Fruit fly (Drosophila melanogaster) whole organism, embryonic: ENCODE data around the gene Grip91.

Source experiments
- Ada2b ChIP-seq: fragments of 200-800 bp; sonication (Bioruptor generic); IDR thresholded peaks from 2 replicates; pipeline ENCODE4 v1.3.6; 2022; ENCODE audit warnings: missing biosample characterization, missing genetic modification characterization
- Adf1 ChIP-seq: fragments of 200-800 bp; sonication (Bioruptor generic); IDR thresholded peaks from 2 replicates; pipeline ENCODE4 v1.3.6; 2022; ENCODE audit warnings: missing biosample characterization, missing genetic modification characterization
- Aef1 ChIP-seq: fragments of 200-800 bp; sonication (Bioruptor generic); IDR thresholded peaks from 3 replicates; pipeline ENCODE4 v1.3.6; 2022; ENCODE audit warnings: missing biosample characterization, missing genetic modification characterization
- Atf-2 ChIP-seq: fragments of 200-800 bp; sonication (Bioruptor generic); optimal IDR thresholded peaks from 2 replicates; lab custom pipeline; 2016; ENCODE audit warnings: missing biosample characterization, missing genetic modification characterization
- Atf6 ChIP-seq: fragments of 200-800 bp; sonication (Bioruptor generic); IDR thresholded peaks from 2 replicates; pipeline ENCODE4 v1.3.6; 2022; ENCODE audit warnings: missing biosample characterization, missing genetic modification characterization
- BtbVII ChIP-seq: fragments of 200-800 bp; sonication (Bioruptor generic); optimal IDR thresholded peaks from 3 replicates; lab custom pipeline; 2017; ENCODE audit warnings: missing biosample characterization, mild to moderate bottlenecking, missing genetic modification characterization
- CG10209 ChIP-seq: fragments of 200-800 bp; sonication (Bioruptor generic); optimal IDR thresholded peaks from 3 replicates; lab custom pipeline; 2017; ENCODE audit warnings: missing biosample characterization, mild to moderate bottlenecking, missing genetic modification characterization, missing genetic modification reagents
- CG10267 ChIP-seq: fragments of 200-800 bp; sonication (Bioruptor generic); optimal IDR thresholded peaks from 2 replicates; lab custom pipeline; 2018; ENCODE audit warnings: missing biosample characterization, mild to moderate bottlenecking, missing genetic modification characterization, moderate library complexity
- CG13624 ChIP-seq: fragments of 200-800 bp; sonication (Bioruptor generic); optimal IDR thresholded peaks from 2 replicates; lab custom pipeline; 2016; ENCODE audit warnings: missing biosample characterization, missing genetic modification characterization
- CG14050 ChIP-seq: fragments of 200-800 bp; sonication (Bioruptor generic); IDR thresholded peaks from 3 replicates; pipeline ENCODE4 v1.3.6; 2022; ENCODE audit warnings: missing biosample characterization, missing genetic modification characterization
- CG31365 ChIP-seq: fragments of 200-800 bp; sonication (Bioruptor generic); optimal IDR thresholded peaks from 2 replicates; lab custom pipeline; 2018; ENCODE audit warnings: missing biosample characterization, mild to moderate bottlenecking, missing genetic modification characterization
- CG34376 ChIP-seq: fragments of 200-800 bp; sonication (Bioruptor generic); optimal IDR thresholded peaks from 2 replicates; lab custom pipeline; 2018; ENCODE audit warnings: missing biosample characterization, mild to moderate bottlenecking, missing genetic modification characterization
- CG4328 ChIP-seq: fragments of 200-800 bp; sonication (Bioruptor generic); optimal IDR thresholded peaks from 3 replicates; lab custom pipeline; 2017; ENCODE audit warnings: missing biosample characterization, missing genetic modification reagents, missing genetic modification characterization
- CG4820 ChIP-seq: fragments of 200-800 bp; sonication (Bioruptor generic); optimal IDR thresholded peaks from 3 replicates; lab custom pipeline; 2016; ENCODE audit warnings: missing biosample characterization, missing genetic modification characterization
- CG5245 ChIP-seq: fragments of 200-800 bp; sonication (Bioruptor generic); optimal IDR thresholded peaks from 3 replicates; lab custom pipeline; 2016; ENCODE audit warnings: missing biosample characterization, missing genetic modification characterization
- CG7839 ChIP-seq: fragments of 200-800 bp; sonication (Bioruptor generic); optimal IDR thresholded peaks from 3 replicates; lab custom pipeline; 2018; ENCODE audit warnings: missing biosample characterization, mild to moderate bottlenecking, missing genetic modification characterization, moderate library complexity
- CG8359 ChIP-seq: fragments of 200-800 bp; sonication (Bioruptor generic); optimal IDR thresholded peaks from 2 replicates; lab custom pipeline; 2017; ENCODE audit warnings: missing biosample characterization, mild to moderate bottlenecking, missing genetic modification characterization, borderline replicate concordance
- Fer2 ChIP-seq: fragments of 200-800 bp; sonication (Bioruptor generic); optimal IDR thresholded peaks from 2 replicates; lab custom pipeline; 2018; ENCODE audit warnings: missing biosample characterization, mild to moderate bottlenecking, missing genetic modification characterization, moderate library complexity
- GATAe ChIP-seq: fragments of 200-800 bp; sonication (Bioruptor generic); conservative IDR thresholded peaks from 2 replicates; pipeline ENCODE4 v1.3.6; 2022; ENCODE audit warnings: missing biosample characterization, missing genetic modification characterization
- Gug ChIP-seq: fragments of 200-800 bp; sonication (Bioruptor generic); IDR thresholded peaks from 4 replicates; pipeline ENCODE4 v1.3.6; 2022; ENCODE audit warnings: missing biosample characterization, missing genetic modification characterization
- Hr39 ChIP-seq: fragments of >200 bp; optimal IDR thresholded peaks from 2 replicates; lab custom pipeline; 2017
- MESR4 ChIP-seq: fragments of 200-800 bp; sonication (Bioruptor generic); optimal IDR thresholded peaks from 2 replicates; lab custom pipeline; 2018; ENCODE audit warnings: missing biosample characterization, mild to moderate bottlenecking, missing genetic modification characterization, moderate library complexity
- Myb ChIP-seq: fragments of 200-800 bp; sonication (Bioruptor generic); optimal IDR thresholded peaks from 2 replicates; lab custom pipeline; 2016; ENCODE audit warnings: missing biosample characterization, missing genetic modification characterization
- NFAT ChIP-seq: fragments of 200-800 bp; sonication (Bioruptor generic); IDR thresholded peaks from 2 replicates; pipeline ENCODE4 v1.3.6; 2022; ENCODE audit warnings: missing biosample characterization, missing genetic modification characterization
- Oaz ChIP-seq: fragments of 200-800 bp; sonication (Bioruptor generic); IDR thresholded peaks from 2 replicates; pipeline ENCODE4 v1.3.6; 2022; ENCODE audit warnings: missing biosample characterization, missing genetic modification characterization
- PHDP ChIP-seq: fragments of 200-800 bp; sonication (Bioruptor generic); optimal IDR thresholded peaks from 3 replicates; lab custom pipeline; 2018; ENCODE audit warnings: missing biosample characterization, mild to moderate bottlenecking, missing genetic modification characterization, moderate library complexity
- Rfx ChIP-seq: fragments of 200-800 bp; sonication (Bioruptor generic); IDR thresholded peaks from 2 replicates; pipeline ENCODE4 v1.3.6; 2022; ENCODE audit warnings: missing biosample characterization, missing genetic modification characterization
- Vsx1 ChIP-seq: fragments of 200-800 bp; sonication (Bioruptor generic); optimal IDR thresholded peaks from 2 replicates; lab custom pipeline; 2017; ENCODE audit warnings: missing biosample characterization, mild to moderate bottlenecking, missing genetic modification characterization, missing genetic modification reagents
- ac ChIP-seq: fragments of 200-800 bp; sonication (Bioruptor generic); optimal IDR thresholded peaks from 3 replicates; lab custom pipeline; 2017; ENCODE audit warnings: missing biosample characterization, mild to moderate bottlenecking, missing genetic modification characterization
- ash1 ChIP-seq: fragments of 200-800 bp; sonication (Bioruptor generic); optimal IDR thresholded peaks from 2 replicates; lab custom pipeline; 2018; ENCODE audit warnings: missing biosample characterization, mild to moderate bottlenecking, missing genetic modification characterization
- caup ChIP-seq: fragments of 200-800 bp; sonication (Bioruptor generic); optimal IDR thresholded peaks from 3 replicates; lab custom pipeline; 2017; ENCODE audit warnings: missing biosample characterization, mild to moderate bottlenecking, missing genetic modification characterization, moderate library complexity; ENCODE audit not compliant: severe bottlenecking
- eve ChIP-seq, 2 experiments: fragments of >200 bp; optimal IDR thresholded peaks; 2 replicates each; lab custom pipeline; 2017; ENCODE audit warnings: missing biosample characterization in 2 of 2, missing genetic modification characterization in 2 of 2
- exex ChIP-seq: fragments of 200-800 bp; sonication (Bioruptor generic); optimal IDR thresholded peaks from 4 replicates; lab custom pipeline; 2018; ENCODE audit warnings: missing biosample characterization, mild to moderate bottlenecking, missing genetic modification characterization, moderate library complexity
- grn ChIP-seq: fragments of 200-800 bp; sonication (Bioruptor generic); optimal IDR thresholded peaks from 3 replicates; lab custom pipeline; 2017; ENCODE audit warnings: missing biosample characterization, missing genetic modification characterization
- gsb-n ChIP-seq: fragments of 200-800 bp; sonication (Bioruptor generic); optimal IDR thresholded peaks from 3 replicates; lab custom pipeline; 2018; ENCODE audit warnings: missing biosample characterization, mild to moderate bottlenecking, missing genetic modification characterization
- kni ChIP-seq: fragments of 200-800 bp; sonication (Bioruptor generic); optimal IDR thresholded peaks from 3 replicates; lab custom pipeline; 2017; ENCODE audit warnings: mild to moderate bottlenecking, missing biosample characterization, missing genetic modification reagents, missing genetic modification characterization
- mirr ChIP-seq: fragments of 200-800 bp; sonication (Bioruptor generic); optimal IDR thresholded peaks from 3 replicates; lab custom pipeline; 2018; ENCODE audit warnings: missing biosample characterization, mild to moderate bottlenecking, missing genetic modification characterization
- nau ChIP-seq: fragments of 200-800 bp; sonication (Bioruptor generic); optimal IDR thresholded peaks from 3 replicates; lab custom pipeline; 2017; ENCODE audit warnings: missing biosample characterization, mild to moderate bottlenecking, missing genetic modification characterization, missing genetic modification reagents
- nerfin-2 ChIP-seq: fragments of 200-800 bp; sonication (Bioruptor generic); IDR thresholded peaks from 2 replicates; pipeline ENCODE4 v1.3.6; 2022; ENCODE audit warnings: missing biosample characterization, missing genetic modification characterization; ENCODE audit not compliant: partially characterized antibody
- odd ChIP-seq: fragments of 200-800 bp; sonication (Bioruptor generic); optimal IDR thresholded peaks from 2 replicates; lab custom pipeline; 2017; ENCODE audit warnings: missing biosample characterization, mild to moderate bottlenecking, missing genetic modification characterization
- p53 ChIP-seq: fragments of 200-800 bp; sonication (Bioruptor generic); optimal IDR thresholded peaks from 2 replicates; lab custom pipeline; 2016; ENCODE audit warnings: missing biosample characterization, missing genetic modification characterization
- row ChIP-seq: fragments of 200-800 bp; sonication (Bioruptor generic); IDR thresholded peaks from 3 replicates; pipeline ENCODE4 v1.3.6; 2022; ENCODE audit warnings: missing biosample characterization, missing genetic modification characterization
- sens ChIP-seq: fragments of 200-800 bp; sonication (Bioruptor generic); peaks from one replicate; lab custom pipeline; 2016; ENCODE audit warnings: missing biosample characterization, missing genetic modification characterization
- ssp ChIP-seq: fragments of 200-800 bp; sonication (Bioruptor generic); IDR thresholded peaks from 2 replicates; pipeline ENCODE4 v1.3.6; 2022; ENCODE audit warnings: missing biosample characterization, missing genetic modification characterization
- sug ChIP-seq: fragments of 200-800 bp; optimal IDR thresholded peaks from 2 replicates; lab custom pipeline; 2019; ENCODE audit warnings: missing biosample characterization, mild to moderate bottlenecking, missing genetic modification characterization, moderate library complexity
- tup ChIP-seq: fragments of 200-800 bp; sonication (Bioruptor generic); optimal IDR thresholded peaks from 2 replicates; lab custom pipeline; 2016; ENCODE audit warnings: missing biosample characterization, mild to moderate bottlenecking, missing genetic modification characterization, moderate library complexity
- vvl ChIP-seq: fragments of 200-800 bp; sonication (Bioruptor generic); IDR thresholded peaks from 2 replicates; pipeline ENCODE4 v1.3.6; 2022; ENCODE audit warnings: missing biosample characterization, missing genetic modification characterization
- wdn ChIP-seq: fragments of 200-800 bp; sonication (Bioruptor generic); IDR thresholded peaks from 2 replicates; pipeline ENCODE4 v1.3.6; 2022; ENCODE audit warnings: missing biosample characterization, missing genetic modification characterization
- wek ChIP-seq: fragments of 200-800 bp; sonication (Bioruptor generic); optimal IDR thresholded peaks from 3 replicates; lab custom pipeline; 2018; ENCODE audit warnings: missing biosample characterization, mild to moderate bottlenecking, missing genetic modification characterization, moderate library complexity
- z ChIP-seq: fragments of 200-800 bp; sonication (Bioruptor generic); IDR thresholded peaks from 3 replicates; pipeline ENCODE4 v1.3.6; 2022; ENCODE audit warnings: missing biosample characterization, missing genetic modification characterization
- zfh2 ChIP-seq: fragments of 200-800 bp; sonication (Bioruptor generic); optimal IDR thresholded peaks from 2 replicates; lab custom pipeline; 2016; ENCODE audit warnings: missing biosample characterization, missing genetic modification characterization

Gene Grip91

dm6 chrX:13740992-13741391 is 3.5 kb downstream of the Grip91 start:
- TF ChIP-seq sug: peak; percentile 11
- no peak for TF ChIP-seq Rfx (GFP tag; lab: Robert Waterston, UW)
- TF ChIP-seq Vsx1 (GFP tag; lab: Kevin White, UChicago): peak; percentile 63
- TF ChIP-seq exex (tag; lab: Kevin White, UChicago): peak; percentile 92
- TF ChIP-seq CG34376: peak; percentile 16
- TF ChIP-seq GATAe: peak; percentile 16; the same call in 1 of the 2 replicates
- TF ChIP-seq ash1: no peak
- TF ChIP-seq CG10209 (GFP tag; lab: Kevin White, UChicago): no peak
- peak; percentile 15 for TF ChIP-seq grn (GFP tag; lab: Kevin White, UChicago)
- no peak for TF ChIP-seq Fer2 (tag; lab: Kevin White, UChicago)
- peak; percentile 26 for TF ChIP-seq mirr (GFP tag; lab: Kevin White, UChicago)
- TF ChIP-seq CG14050 (GFP tag; lab: Robert Waterston, UW): no peak
- no peak for TF ChIP-seq ac (GFP tag; lab: Kevin White, UChicago)
- TF ChIP-seq, all 482 proteins: peak for 7

- TF ChIP-seq CG4820 (peak; percentile 55), CG8359 (peak; percentile 29), Aef1 (peak; percentile 62), p53 (GFP tag; lab: Kevin White, UChicago) (peak; percentile 63), sens (GFP tag; lab: Kevin White, UChicago) (peak; percentile 88), Oaz (GFP tag; lab: Robert Waterston, UW) (peak; percentile 67), PHDP (tag; lab: Kevin White, UChicago) (peak; percentile 72), Gug (GFP tag; lab: Robert Waterston, UW) (peak; percentile 95), Adf1 (GFP tag; lab: Robert Waterston, UW) (no peak), odd (GFP tag; lab: Kevin White, UChicago) (peak; percentile 70), vvl (peak; percentile 91), caup (GFP tag; lab: Kevin White, UChicago) (peak; percentile 80), kni (GFP tag; lab: Kevin White, UChicago) (no peak), eve (GFP tag; optimal IDR thresholded peaks at IDR 0.05; lab: Kevin White, UChicago) (no peak), Myb (GFP tag; lab: Kevin White, UChicago) (peak; percentile 58), row (GFP tag; lab: Robert Waterston, UW) (peak; percentile 91), MESR4 (GFP tag; lab: Kevin White, UChicago) (peak; percentile 32), BtbVII (GFP tag; lab: Kevin White, UChicago) (peak; percentile 65), CG4328 (peak; percentile 77), CG10267 (tag; lab: Kevin White, UChicago) (peak; percentile 48), CG13624 (GFP tag; lab: Kevin White, UChicago) (peak; percentile 64), wek (peak; percentile 35), ssp (GFP tag; lab: Robert Waterston, UW) (peak; percentile 46), nerfin-2 (GFP tag; lab: Robert Waterston, UW) (no peak), Ada2b (peak; percentile 85), wdn (GFP tag; lab: Robert Waterston, UW) (peak; percentile 65), NFAT (GFP tag; lab: Robert Waterston, UW) (peak; percentile 93), CG5245 (peak; percentile 67), CG7839 (peak; percentile 82), zfh2 (GFP tag; lab: Kevin White, UChicago) (peak; percentile 86), CG31365 (peak; percentile 4), nau (GFP tag; lab: Kevin White, UChicago) (peak; percentile 31), Atf-2 (GFP tag; lab: Kevin White, UChicago) (peak; percentile 64), tup (GFP tag; lab: Kevin White, UChicago) (no peak), Atf6 (GFP tag; lab: Robert Waterston, UW) (peak; percentile 63), gsb-n (tag; lab: Kevin White, UChicago) (peak; percentile 1), z (GFP tag; lab: Robert Waterston, UW) (peak; percentile 53; the same call in 1 of the 3 replicates), Hr39 (lab: Kevin White, UChicago) (no peak)
Measured at dm6 chrX:13740062-13740461, 4.4 kb downstream of the Grip91 start.
